Worm (Caenorhabditis elegans): ENCODE measurements around the gene twk-18.

Gene twk-18

DNA sequence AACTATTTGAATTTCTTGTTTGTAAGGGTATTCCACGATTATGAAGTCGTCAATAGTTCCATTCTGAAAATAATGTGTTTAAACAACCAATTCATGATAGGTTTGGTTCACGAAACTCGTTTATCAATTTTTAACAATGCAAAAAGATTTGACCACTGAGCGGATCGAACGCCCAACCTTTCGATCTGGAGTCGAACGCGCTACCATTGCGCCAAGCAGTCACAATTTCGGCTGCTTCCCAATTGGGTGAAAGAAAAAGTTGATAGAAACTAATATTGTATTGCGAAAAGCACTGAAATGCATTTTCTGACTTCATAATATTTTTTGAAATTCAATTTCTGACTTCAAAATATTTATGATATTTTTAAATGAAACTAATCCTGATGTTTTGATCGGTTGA, 42.9 kb upstream of the twk-18 start (continued):
- no peak for TF ChIP-seq F37D6.2 (tag; optimal IDR thresholded peaks at IDR 0.05)
- TF ChIP-seq tag-97 (GFP tag; IDR thresholded peaks at IDR 0.05): no peak
- no peak for TF ChIP-seq mep-1 (tag; optimal IDR thresholded peaks at IDR 0.05)
- no peak for TF ChIP-seq mes-2 (tag; optimal IDR thresholded peaks at IDR 0.05; ENCODE audit: poor library complexity, severe bottlenecking)
- TF ChIP-seq snpc-4 (tag; optimal IDR thresholded peaks at IDR 0.05): no peak
- TF ChIP-seq hlh-30 (tag; optimal IDR thresholded peaks at IDR 0.05; ENCODE audit: insufficient read depth): peak; percentile 4
- 0 out of 2 replicates have a peak, but pooled peaks have one; percentile 60 for TF ChIP-seq Y105C5A.15 (GFP tag; IDR thresholded peaks at IDR 0.05)
- no peak for TF ChIP-seq nhr-102 (tag; optimal IDR thresholded peaks at IDR 0.05)
- TF ChIP-seq spr-1 (tag; optimal IDR thresholded peaks at IDR 0.05): no peak
- no peak for TF ChIP-seq F44E2.7 (GFP tag; IDR thresholded peaks at IDR 0.05)
- peak; percentile 73; the same call in 1 of the 2 replicates for TF ChIP-seq ceh-44 (GFP tag; IDR thresholded peaks at IDR 0.05)
- peak in 1 of 2 experiments; percentile 63; a peak in 1 of 4 replicates for TF ChIP-seq madf-5 (GFP tag; IDR thresholded peaks at IDR 0.05)
- TF ChIP-seq nhr-6 (tag; optimal IDR thresholded peaks at IDR 0.05): no peak
- 0 out of 2 replicates have a peak, but pooled peaks have one; percentile 47 for TF ChIP-seq egl-43 (GFP tag; IDR thresholded peaks at IDR 0.05)
- TF ChIP-seq lin-15B (tag; optimal IDR thresholded peaks at IDR 0.05): no peak
- 0 out of 2 replicates have a peak, but pooled peaks have one; percentile 26 for TF ChIP-seq arid-1 (GFP tag; conservative IDR thresholded peaks at IDR 0.05)
- TF ChIP-seq F49E8.2 (tag; optimal IDR thresholded peaks at IDR 0.05; ENCODE audit: borderline replicate concordance): no peak
- TF ChIP-seq zfp-2 (tag; optimal IDR thresholded peaks at IDR 0.05): no peak
- TF ChIP-seq mdt-29 (GFP tag; IDR thresholded peaks at IDR 0.05): no peak
- TF ChIP-seq ceh-82 (tag; optimal IDR thresholded peaks at IDR 0.05): no peak
- TF ChIP-seq lin-1 (GFP tag; IDR thresholded peaks at IDR 0.05): no peak
- no peak for TF ChIP-seq pha-4 (GFP tag; IDR thresholded peaks at IDR 0.05)
- TF ChIP-seq pha-4 (tag; optimal IDR thresholded peaks at IDR 0.05): no peak
- TF ChIP-seq madf-9 (GFP tag; conservative IDR thresholded peaks at IDR 0.05): 0 out of 2 replicates have a peak, but pooled peaks have one; percentile 27
- TF ChIP-seq vab-7 (GFP tag; IDR thresholded peaks at IDR 0.05): peak; percentile 64
- no peak for TF ChIP-seq spr-3 (GFP tag; optimal IDR thresholded peaks at IDR 0.05)
- TF ChIP-seq daf-19 (GFP tag; conservative IDR thresholded peaks at IDR 0.05): 0 out of 2 replicates have a peak, but pooled peaks have one; percentile 21
- TF ChIP-seq lsy-2 (tag; optimal IDR thresholded peaks at IDR 0.05): no peak
- TF ChIP-seq duxl-1 (tag; optimal IDR thresholded peaks at IDR 0.05; ENCODE audit: poor library complexity): peak; percentile 56

ce11 chrX:8950507-8951028, 37.4 kb upstream of the twk-18 start, which contains the start of gene trk-1:
Gene trk-1, minus strand, starts transcription at chrX:8950978.
- TF ChIP-seq aha-1 (tag): peak; percentile 95
- peak in 1 of 2 experiments; percentile 80 for TF ChIP-seq unc-62 (GFP tag; optimal IDR thresholded peaks at IDR 0.05 in 1 of 2)
- no peak for TF ChIP-seq unc-62 (tag; optimal IDR thresholded peaks at IDR 0.05)
- no peak for TF ChIP-seq lin-1 (GFP tag; IDR thresholded peaks at IDR 0.05)

- TF ChIP-seq rbr-2 (tag; optimal IDR thresholded peaks at IDR 0.05) (peak; percentile 66), dpl-1 (GFP tag; optimal IDR thresholded peaks at IDR 0.05) (no peak), hmg-1.1 (GFP tag; IDR thresholded peaks at IDR 0.05) (peak; percentile 31; the same call in 1 of the 2 replicates), fkh-10 (GFP tag; optimal IDR thresholded peaks at IDR 0.05) (peak; percentile 27)
These were observed 35.9 kb upstream of the twk-18 start for ce11 chrX:8952007-8952406.

DNA sequence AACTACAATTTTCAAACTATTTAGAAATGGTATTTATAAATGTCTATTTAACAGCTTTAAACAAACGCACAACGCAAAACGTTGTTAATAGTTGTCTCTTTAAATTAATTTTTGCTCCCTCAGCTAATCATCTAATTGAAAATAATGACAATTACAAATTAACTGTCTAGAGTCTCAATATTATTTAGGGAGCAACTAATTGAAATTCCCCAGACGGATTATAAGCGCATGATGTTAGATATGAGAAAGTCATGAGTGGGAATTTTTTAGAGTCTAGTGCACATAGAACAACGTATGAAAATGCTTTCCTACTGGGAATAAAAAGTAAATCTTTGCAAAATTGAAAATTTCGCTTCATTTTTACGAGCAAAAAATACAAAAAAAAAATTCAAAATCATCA, 34.9 kb upstream of the twk-18 start:
- TF ChIP-seq unc-130 (GFP tag; optimal IDR thresholded peaks at IDR 0.05) (no peak), php-3 (GFP tag; IDR thresholded peaks at IDR 0.05) (no peak), ctbp-1 (GFP tag; IDR thresholded peaks at IDR 0.05) (no peak), F10B5.3 (tag; optimal IDR thresholded peaks at IDR 0.05) (no peak), aha-1 (tag) (peak; percentile 49), set-16 (GFP tag; IDR thresholded peaks at IDR 0.05) (no peak), mxl-3 (GFP tag; optimal IDR thresholded peaks at IDR 0.05) (no peak), unc-62 (GFP tag; optimal IDR thresholded peaks at IDR 0.05 in 1 of 2) (peak in 1 of 2 experiments; percentile 8), unc-62 (tag; optimal IDR thresholded peaks at IDR 0.05) (no peak), zip-2 (tag; optimal IDR thresholded peaks at IDR 0.05) (no peak), jun-1 (tag; optimal IDR thresholded peaks at IDR 0.05) (no peak), F26F4.8 (GFP tag; conservative IDR thresholded peaks at IDR 0.05) (no peak), spr-1 (tag; optimal IDR thresholded peaks at IDR 0.05) (no peak)
